Worm (Caenorhabditis elegans) whole organism, L4 larva: ENCODE measurements around the gene ceh-93.

Experiments used
- F10B5.3 ChIP-seq: sonication (generic microtip); optimal IDR thresholded peaks from 2 replicates; lab custom pipeline; 2016; ENCODE audit warnings: mild to moderate bottlenecking, missing genetic modification characterization, missing compliant biosample characterization
- F44E2.7 ChIP-seq: fragments of 200-800 bp; sonication (Bioruptor generic); IDR thresholded peaks from 2 replicates; pipeline ENCODE4 v2.1.2; 2022; ENCODE audit warnings: missing genetic modification characterization, missing compliant biosample characterization
- Y48G9A.11 ChIP-seq: fragments of 200-800 bp; sonication (Bioruptor generic); IDR thresholded peaks from 2 replicates; pipeline ENCODE4 v1.3.6; 2022; ENCODE audit warnings: missing genetic modification reagents, missing genetic modification characterization, missing compliant biosample characterization
- Y5F2A.4 ChIP-seq: fragments of 200-800 bp; sonication (Bioruptor generic); optimal IDR thresholded peaks from 2 replicates; lab custom pipeline; 2018; ENCODE audit warnings: mild to moderate bottlenecking, missing genetic modification characterization, missing compliant biosample characterization
- ZK337.2 ChIP-seq: fragments of 200-800 bp; sonication (Bioruptor generic); IDR thresholded peaks from 2 replicates; pipeline ENCODE4 v1.3.6; 2022; ENCODE audit warnings: missing genetic modification reagents, missing genetic modification characterization, missing compliant biosample characterization
- aha-1 ChIP-seq: fragments of 150-350 bp; peaks from one replicate; lab custom pipeline; 2014; ENCODE audit warnings: missing biosample characterization, missing genetic modification characterization
- attf-4 ChIP-seq: sonication (generic microtip); optimal IDR thresholded peaks from 3 replicates; lab custom pipeline; 2017; ENCODE audit warnings: missing biosample characterization, missing genetic modification characterization
- ceh-20 ChIP-seq: fragments of 200-800 bp; sonication (Bioruptor generic); IDR thresholded peaks from 2 replicates; pipeline ENCODE4 v1.3.6; 2022; ENCODE audit warnings: missing genetic modification reagents, missing genetic modification characterization, missing compliant biosample characterization
- ceh-28 ChIP-seq: fragments of 150-350 bp; optimal IDR thresholded peaks from 2 replicates; lab custom pipeline; 2014; ENCODE audit warnings: missing biosample characterization, missing genetic modification reagents, missing genetic modification characterization
- ceh-32 ChIP-seq: sonication (generic microtip); optimal IDR thresholded peaks from 2 replicates; lab custom pipeline; 2016; ENCODE audit warnings: mild to moderate bottlenecking, missing genetic modification characterization, missing compliant biosample characterization; ENCODE audit not compliant: poor library complexity
- ceh-44 ChIP-seq: fragments of 200-800 bp; sonication (Bioruptor generic); IDR thresholded peaks from 2 replicates; pipeline ENCODE4 v1.3.6; 2022; ENCODE audit warnings: missing genetic modification reagents, missing genetic modification characterization, missing compliant biosample characterization
- ctbp-1 ChIP-seq: fragments of 200-800 bp; sonication (Bioruptor generic); IDR thresholded peaks from 2 replicates; pipeline ENCODE4 v1.3.6; 2022; ENCODE audit warnings: missing genetic modification reagents, missing genetic modification characterization, missing compliant biosample characterization
- daf-19 ChIP-seq: fragments of 200-800 bp; sonication (Bioruptor generic); conservative IDR thresholded peaks from 2 replicates; pipeline ENCODE4 v1.3.6; 2022; ENCODE audit warnings: missing genetic modification characterization, missing compliant biosample characterization
- dmd-8 ChIP-seq: fragments of 200-800 bp; sonication (Bioruptor generic); IDR thresholded peaks from 2 replicates; pipeline ENCODE4 v1.3.6; 2022; ENCODE audit warnings: missing genetic modification characterization, missing compliant biosample characterization
- dmd-9 ChIP-seq: fragments of 200-800 bp; sonication (Bioruptor generic); IDR thresholded peaks from 2 replicates; pipeline ENCODE4 v1.3.6; 2022; ENCODE audit warnings: missing genetic modification reagents, missing genetic modification characterization, missing compliant biosample characterization
- duxl-1 ChIP-seq: sonication (generic microtip); optimal IDR thresholded peaks from 2 replicates; lab custom pipeline; 2016; ENCODE audit warnings: mild to moderate bottlenecking, missing genetic modification characterization, moderate library complexity, missing compliant biosample characterization; ENCODE audit not compliant: poor library complexity
- dve-1 ChIP-seq: sonication (generic microtip); optimal IDR thresholded peaks from 2 replicates; lab custom pipeline; 2017; ENCODE audit warnings: antibody characterized with exemption, mild to moderate bottlenecking, missing genetic modification characterization, missing compliant biosample characterization; ENCODE audit not compliant: insufficient read depth
- egl-43 ChIP-seq: fragments of 200-800 bp; sonication (Bioruptor generic); IDR thresholded peaks from 2 replicates; pipeline ENCODE4 v1.3.6; 2022; ENCODE audit warnings: missing genetic modification reagents, missing genetic modification characterization, missing compliant biosample characterization
- fos-1 ChIP-seq: fragments of 150-350 bp; optimal IDR thresholded peaks from 2 replicates; lab custom pipeline; 2014; ENCODE audit warnings: missing biosample characterization, missing genetic modification characterization
- gei-8 ChIP-seq: fragments of 200-800 bp; sonication (Bioruptor generic); optimal IDR thresholded peaks from 2 replicates; lab custom pipeline; 2018; ENCODE audit warnings: mild to moderate bottlenecking, missing genetic modification characterization, missing compliant biosample characterization
- hif-1 ChIP-seq, 2 experiments: sonication (generic microtip); optimal IDR thresholded peaks; 2 replicates each; lab custom pipeline; 2016 to 2017; ENCODE audit warnings: missing compliant biosample characterization in 2 of 2, missing genetic modification characterization in 2 of 2, missing genetic modification reagents in 2 of 2, missing genotype in 2 of 2, mild to moderate bottlenecking in 1 of 2
- hmg-1.1 ChIP-seq: fragments of 200-800 bp; sonication (Bioruptor generic); IDR thresholded peaks from 2 replicates; pipeline ENCODE4 v1.3.6; 2022; ENCODE audit warnings: missing genetic modification reagents, missing genetic modification characterization, missing compliant biosample characterization
- lim-7 ChIP-seq: fragments of 200-800 bp; sonication (Bioruptor generic); IDR thresholded peaks from 2 replicates; pipeline ENCODE4 v1.3.6; 2022; ENCODE audit warnings: missing genetic modification characterization, missing compliant biosample characterization
- lin-15B ChIP-seq: fragments of 150-350 bp; sonication (generic microtip); optimal IDR thresholded peaks from 3 replicates; lab custom pipeline; 2014; ENCODE audit warnings: missing biosample characterization, missing genetic modification characterization
- lin-29 ChIP-seq: fragments of 200-800 bp; sonication (Bioruptor generic); IDR thresholded peaks from 2 replicates; pipeline ENCODE4 v1.3.6; 2022; ENCODE audit warnings: missing genetic modification reagents, missing genetic modification characterization, missing compliant biosample characterization
- lir-3 ChIP-seq: sonication (generic microtip); optimal IDR thresholded peaks from 2 replicates; lab custom pipeline; 2016; ENCODE audit warnings: mild to moderate bottlenecking, missing genetic modification characterization, missing compliant biosample characterization
- lsy-2 ChIP-seq, 2 experiments: fragments of 150-350 bp in 1 of 2; sonication (generic microtip) in 1 of 2; optimal IDR thresholded peaks; 2 replicates each; lab custom pipeline; 2014 to 2017; ENCODE audit warnings: missing biosample characterization in 2 of 2, missing genetic modification characterization in 2 of 2
- mdt-29 ChIP-seq: fragments of 200-800 bp; sonication (Bioruptor generic); IDR thresholded peaks from 2 replicates; pipeline ENCODE4 v1.3.6; 2022; ENCODE audit warnings: missing genetic modification reagents, missing genetic modification characterization, missing compliant biosample characterization
- mxl-2 ChIP-seq: fragments of 200-800 bp; sonication (Bioruptor generic); conservative IDR thresholded peaks from 2 replicates; pipeline ENCODE4 v1.3.6; 2022; ENCODE audit warnings: missing genetic modification reagents, missing genetic modification characterization, missing compliant biosample characterization
- nhr-111 ChIP-seq: fragments of 200-800 bp; sonication (Bioruptor generic); optimal IDR thresholded peaks from 2 replicates; lab custom pipeline; 2018; ENCODE audit warnings: mild to moderate bottlenecking, missing genetic modification characterization, missing compliant biosample characterization
- nhr-48 ChIP-seq: sonication (generic microtip); optimal IDR thresholded peaks from 2 replicates; lab custom pipeline; 2016; ENCODE audit warnings: mild to moderate bottlenecking, missing genetic modification characterization, missing compliant biosample characterization
- pha-4 ChIP-seq, 2 experiments: fragments of 150-350 bp in 1 of 2; fragments of 200-800 bp in 1 of 2; sonication (Bioruptor generic) in 1 of 2; IDR thresholded peaks in 1 of 2; optimal IDR thresholded peaks in 1 of 2; 2 replicates each; pipeline versions ENCODE4 v1.3.6 to Lab custom; 2014 to 2022; ENCODE audit warnings: missing genetic modification characterization in 2 of 2, missing genetic modification reagents in 2 of 2, missing biosample characterization in 1 of 2, missing compliant biosample characterization in 1 of 2
- rbr-2 ChIP-seq: sonication (generic microtip); optimal IDR thresholded peaks from 2 replicates; lab custom pipeline; 2016; ENCODE audit warnings: missing genotype, missing genetic modification characterization, missing compliant biosample characterization
- saeg-2 ChIP-seq: fragments of 200-800 bp; sonication (Bioruptor generic); IDR thresholded peaks from 2 replicates; pipeline ENCODE4 v1.3.6; 2022; ENCODE audit warnings: missing genetic modification reagents, missing genetic modification characterization, missing compliant biosample characterization
- set-16 ChIP-seq: fragments of 200-800 bp; sonication (Bioruptor generic); IDR thresholded peaks from 2 replicates; pipeline ENCODE4 v1.3.6; 2022; ENCODE audit warnings: missing genetic modification reagents, missing genetic modification characterization, missing compliant biosample characterization
- skn-1 ChIP-seq: fragments of 150-350 bp; optimal IDR thresholded peaks from 2 replicates; lab custom pipeline; 2014; ENCODE audit warnings: missing biosample characterization, missing genetic modification characterization
- spr-3 ChIP-seq: fragments of 200-800 bp; sonication (Bioruptor generic); optimal IDR thresholded peaks from 2 replicates; lab custom pipeline; 2018; ENCODE audit warnings: mild to moderate bottlenecking, missing genetic modification characterization, missing compliant biosample characterization
- tra-1 ChIP-seq: fragments of 200-800 bp; sonication (Bioruptor generic); IDR thresholded peaks from 2 replicates; pipeline ENCODE4 v1.3.6; 2022; ENCODE audit warnings: missing genetic modification reagents, missing genetic modification characterization, missing compliant biosample characterization
- unc-130 ChIP-seq: sonication (generic microtip); optimal IDR thresholded peaks from 2 replicates; lab custom pipeline; 2016; ENCODE audit warnings: missing genetic modification reagents, missing genetic modification characterization, missing compliant biosample characterization
- unc-62 ChIP-seq, 3 experiments: fragments of 150-350 bp in 1 of 3; sonication (generic microtip); optimal IDR thresholded peaks in 2 of 3; peaks in 1 of 3; 1 replicate in 1 of 3; 2 replicates in 2 of 3; lab custom pipeline; 2014 to 2017; ENCODE audit warnings: missing biosample characterization in 3 of 3, missing genetic modification characterization in 3 of 3, missing genetic modification reagents in 3 of 3, missing genotype in 1 of 3
- vab-7 ChIP-seq: fragments of 200-800 bp; sonication (Bioruptor generic); IDR thresholded peaks from 2 replicates; pipeline ENCODE4 v1.3.6; 2022; ENCODE audit warnings: missing genetic modification reagents, missing genetic modification characterization, missing compliant biosample characterization
- zag-1 ChIP-seq: fragments of 150-350 bp; optimal IDR thresholded peaks from 2 replicates; lab custom pipeline; 2014; ENCODE audit warnings: missing biosample characterization, missing genetic modification characterization

The ceh-93 gene

DNA sequence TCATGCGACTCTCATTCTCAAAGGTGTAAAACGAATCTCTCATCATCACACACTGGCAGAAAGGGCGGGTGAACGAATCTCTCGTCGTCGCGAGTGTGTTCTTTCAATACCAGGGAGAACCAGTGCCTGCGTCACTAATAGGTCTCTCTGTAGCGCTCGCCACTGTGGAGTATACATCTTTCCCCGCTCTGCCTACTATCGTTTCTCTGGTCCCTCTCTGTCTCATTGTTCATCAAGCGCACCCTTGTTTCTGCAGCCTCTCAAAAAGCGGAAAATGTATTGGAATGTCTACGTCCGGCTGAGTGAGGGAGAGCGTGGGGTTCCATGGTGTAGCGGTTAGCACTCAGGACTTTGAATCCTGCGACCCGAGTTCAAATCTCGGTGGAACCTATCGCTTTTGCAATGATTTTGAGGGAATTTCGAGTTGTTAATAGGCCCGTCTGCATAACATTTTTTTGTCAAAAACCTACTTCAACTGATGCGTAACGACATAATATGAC lies 21.5 kb upstream of the ceh-93 start (continued):
- TF ChIP-seq skn-1 (tag; lab: Kevin White, UChicago): no peak
- TF ChIP-seq dmd-9 (GFP tag; lab: Robert Waterston, UW): peak; percentile 81
- no peak for TF ChIP-seq ceh-44
- peak; percentile 81 for TF ChIP-seq vab-7 (GFP tag; lab: Robert Waterston, UW)
- TF ChIP-seq spr-3: peak; percentile 82
- TF ChIP-seq zag-1 (tag; lab: Kevin White, UChicago): peak; percentile 70
- TF ChIP-seq ZK337.2 (GFP tag; lab: Robert Waterston, UW): 0 out of 2 replicates have a peak, but pooled peaks have one; percentile 53
- no peak for TF ChIP-seq dve-1
- TF ChIP-seq hif-1 (tag; optimal IDR thresholded peaks at IDR 0.05; lab: Kevin White, UChicago): peak; percentile 43 to 44
- TF ChIP-seq, all 104 proteins: peak for 72

- TF ChIP-seq lir-3 (no peak), ceh-28 (no peak), unc-62 (GFP tag; optimal IDR thresholded peaks at IDR 0.05 in 1 of 2; lab: Kevin White, UChicago) (no peak), unc-62 (tag; optimal IDR thresholded peaks at IDR 0.05; lab: Kevin White, UChicago) (no peak), tra-1 (GFP tag; lab: Robert Waterston, UW) (no peak), Y5F2A.4 (no peak), aha-1 (tag; lab: Kevin White, UChicago) (no peak), set-16 (GFP tag; lab: Robert Waterston, UW) (no peak), pha-4 (GFP tag; IDR thresholded peaks at IDR 0.05; lab: Robert Waterston, UW) (no peak), pha-4 (tag; optimal IDR thresholded peaks at IDR 0.05; lab: Kevin White, UChicago) (no peak), F10B5.3 (tag; lab: Kevin White, UChicago) (no peak), lim-7 (GFP tag; lab: Robert Waterston, UW) (no peak), daf-19 (GFP tag; lab: Robert Waterston, UW) (no peak), lin-15B (tag; lab: Kevin White, UChicago) (no peak), lin-29 (no peak), nhr-111 (no peak), ceh-20 (GFP tag; lab: Robert Waterston, UW) (no peak), mxl-2 (GFP tag; lab: Robert Waterston, UW) (no peak), spr-3 (no peak), unc-130 (GFP tag; lab: Kevin White, UChicago) (no peak), ceh-32 (tag; lab: Kevin White, UChicago) (no peak), egl-43 (GFP tag; lab: Robert Waterston, UW) (no peak)
These were observed 16.0 kb upstream of the ceh-93 start, which contains the start of gene R04A9.1 for ce11 chrX:404597-404996. Gene R04A9.1 (plus strand): TSS chrX:404897.

- TF ChIP-seq dmd-9 (GFP tag; lab: Robert Waterston, UW): no peak
- TF ChIP-seq hmg-1.1 (GFP tag; lab: Robert Waterston, UW): peak; percentile 34; the same call in 1 of the 2 replicates
- TF ChIP-seq dve-1: peak; percentile 12
- no peak for TF ChIP-seq rbr-2 (tag; lab: Kevin White, UChicago)
- no peak for TF ChIP-seq dmd-8 (GFP tag; lab: Robert Waterston, UW)
- no peak for TF ChIP-seq ctbp-1 (GFP tag; lab: Robert Waterston, UW)
- TF ChIP-seq ceh-44: no peak
- no peak for TF ChIP-seq saeg-2 (GFP tag; lab: Robert Waterston, UW)
- TF ChIP-seq duxl-1 (tag; lab: Kevin White, UChicago): peak; percentile 67
These were observed 14.4 kb upstream of the ceh-93 start for ce11 chrX:402951-403350.

- no peak for TF ChIP-seq fos-1 (tag; lab: Kevin White, UChicago)
- TF ChIP-seq F44E2.7 (GFP tag; lab: Robert Waterston, UW): no peak
- TF ChIP-seq set-16 (GFP tag; lab: Robert Waterston, UW): peak; percentile 82
- no peak for TF ChIP-seq gei-8 (GFP tag; lab: Kevin White, UChicago)
- TF ChIP-seq attf-4 (tag; lab: Kevin White, UChicago): no peak
- TF ChIP-seq aha-1 (tag; lab: Kevin White, UChicago): peak; percentile 61
- no peak for TF ChIP-seq nhr-48
- TF ChIP-seq Y48G9A.11 (GFP tag; lab: Robert Waterston, UW): no peak
- TF ChIP-seq mdt-29: no peak
- no peak for TF ChIP-seq lsy-2 (tag; optimal IDR thresholded peaks at IDR 0.05; lab: Kevin White, UChicago)
These were observed 10.9 kb upstream of the ceh-93 start for ce11 chrX:399535-399934.
